Worm (Caenorhabditis elegans) whole organism, midembryonic: ENCODE measurements around the gene C07D10.5.

Source experiments
- flt-1 ChIP-seq: fragments of 200-800 bp; sonication (Bioruptor generic); IDR thresholded peaks from 2 replicates; pipeline ENCODE4 v1.3.6; 2022; ENCODE audit warnings: missing genetic modification characterization, missing compliant biosample characterization
- klf-2 ChIP-seq: fragments of 200-800 bp; sonication (Bioruptor generic); conservative IDR thresholded peaks from 2 replicates; pipeline ENCODE4 v1.3.6; 2022; ENCODE audit warnings: missing genetic modification reagents, missing genetic modification characterization, missing compliant biosample characterization
- med-1 ChIP-seq: sonication (generic microtip); optimal IDR thresholded peaks from 2 replicates; lab custom pipeline; 2017; ENCODE audit warnings: missing genetic modification characterization, mild to moderate bottlenecking, missing compliant biosample characterization, antibody characterized with exemption, missing genetic modification reagents; ENCODE audit not compliant: insufficient read depth
- ref-1 ChIP-seq: fragments of 200-800 bp; sonication (Bioruptor generic); conservative IDR thresholded peaks from 2 replicates; pipeline ENCODE4 v1.3.6; 2022; ENCODE audit warnings: missing genetic modification reagents, missing genetic modification characterization, missing compliant biosample characterization
- ztf-29 ChIP-seq: fragments of 200-800 bp; sonication (Bioruptor generic); IDR thresholded peaks from 2 replicates; pipeline ENCODE4 v1.3.6; 2022; ENCODE audit warnings: missing genetic modification reagents, missing genetic modification characterization, missing compliant biosample characterization

DNA sequence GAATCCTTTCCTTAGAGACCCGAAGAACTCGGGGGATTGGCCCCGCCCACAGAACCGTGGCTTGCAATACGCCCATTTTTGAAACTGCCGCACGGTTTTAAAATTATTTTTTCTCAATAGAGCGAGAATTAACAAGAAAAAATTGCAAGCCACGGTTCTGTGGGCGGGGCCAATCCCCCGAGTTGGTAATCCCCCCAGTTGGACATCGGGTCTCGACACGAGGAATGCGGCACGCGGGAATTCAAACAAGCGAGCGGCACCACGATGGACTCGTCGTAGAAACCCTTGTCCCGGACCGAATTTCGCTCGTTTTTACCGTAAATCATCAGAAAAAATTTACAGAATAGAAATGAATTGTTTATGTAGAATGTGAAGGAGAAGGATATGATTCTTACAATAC is 28.3 kb upstream of the C07D10.5 start:
- TF ChIP-seq klf-2 (GFP tag; lab: Robert Waterston, UW) (no peak), ref-1 (GFP tag; lab: Robert Waterston, UW) (no peak), flt-1 (GFP tag; lab: Robert Waterston, UW) (0 out of 2 replicates have a peak, but pooled peaks have one; percentile 33), ztf-29 (no peak), med-1 (GFP tag; lab: Kevin White, UChicago) (no peak)
